Worm (Caenorhabditis elegans) whole organism, late embryonic: ENCODE data around the gene him-18.

Experiments
- C08G9.2 ChIP-seq: sonication (generic microtip); optimal IDR thresholded peaks from 2 replicates; lab custom pipeline; 2016; ENCODE audit warnings: mild to moderate bottlenecking, missing genetic modification characterization, moderate library complexity, missing compliant biosample characterization
- K02D7.2 ChIP-seq: sonication (generic microtip); optimal IDR thresholded peaks from 2 replicates; lab custom pipeline; 2017; ENCODE audit warnings: mild to moderate bottlenecking, missing genetic modification characterization, missing compliant biosample characterization
- K09A11.1 ChIP-seq: sonication (generic microtip); optimal IDR thresholded peaks from 2 replicates; lab custom pipeline; 2017; ENCODE audit warnings: antibody characterized with exemption, mild to moderate bottlenecking, missing genetic modification characterization, missing compliant biosample characterization; ENCODE audit not compliant: insufficient read depth
- T23F11.4 ChIP-seq: fragments of 200-800 bp; sonication (Bioruptor generic); optimal IDR thresholded peaks from 2 replicates; lab custom pipeline; 2018; ENCODE audit warnings: mild to moderate bottlenecking, missing genetic modification characterization, missing compliant biosample characterization
- Y22D7AL.16 ChIP-seq: sonication (generic microtip); optimal IDR thresholded peaks from 2 replicates; lab custom pipeline; 2016; ENCODE audit warnings: missing genetic modification characterization, missing compliant biosample characterization
- ceh-2 ChIP-seq: sonication (generic microtip); optimal IDR thresholded peaks from 2 replicates; lab custom pipeline; 2016; ENCODE audit warnings: missing genotype, missing genetic modification characterization, missing compliant biosample characterization
- ceh-24 ChIP-seq: sonication (generic microtip); optimal IDR thresholded peaks from 2 replicates; lab custom pipeline; 2016; ENCODE audit warnings: mild to moderate bottlenecking, missing genetic modification characterization, missing compliant biosample characterization
- ceh-34 ChIP-seq: sonication (generic microtip); optimal IDR thresholded peaks from 2 replicates; lab custom pipeline; 2016; ENCODE audit warnings: mild to moderate bottlenecking, missing genetic modification characterization, missing compliant biosample characterization
- ceh-45 ChIP-seq: fragments of 200-800 bp; sonication (Bioruptor generic); IDR thresholded peaks from 2 replicates; pipeline ENCODE4 v1.3.6; 2022; ENCODE audit warnings: missing genetic modification reagents, missing genetic modification characterization, missing compliant biosample characterization
- ceh-48 ChIP-seq: sonication (generic microtip); optimal IDR thresholded peaks from 2 replicates; lab custom pipeline; 2016; ENCODE audit warnings: missing genetic modification characterization, inconsistent platforms, missing compliant biosample characterization
- ceh-6 ChIP-seq: fragments of 200-800 bp; sonication (Bioruptor generic); optimal IDR thresholded peaks from 2 replicates; lab custom pipeline; 2018; ENCODE audit warnings: mild to moderate bottlenecking, missing genetic modification characterization, missing compliant biosample characterization
- dmd-4 ChIP-seq: sonication (generic microtip); optimal IDR thresholded peaks from 2 replicates; lab custom pipeline; 2016; ENCODE audit warnings: borderline replicate concordance, missing genetic modification characterization, missing compliant biosample characterization
- dve-1 ChIP-seq: sonication (generic microtip); optimal IDR thresholded peaks from 2 replicates; lab custom pipeline; 2017; ENCODE audit warnings: antibody characterized with exemption, mild to moderate bottlenecking, missing genetic modification characterization, missing compliant biosample characterization
- elt-2 ChIP-seq: sonication (generic microtip); optimal IDR thresholded peaks from 2 replicates; lab custom pipeline; 2016; ENCODE audit warnings: missing genetic modification reagents, missing genetic modification characterization, missing compliant biosample characterization
- elt-4 ChIP-seq: sonication (generic microtip); optimal IDR thresholded peaks from 2 replicates; lab custom pipeline; 2016; ENCODE audit warnings: missing genetic modification characterization, missing compliant biosample characterization
- ets-4 ChIP-seq: sonication (generic microtip); optimal IDR thresholded peaks from 2 replicates; lab custom pipeline; 2016; ENCODE audit warnings: missing genetic modification characterization, missing compliant biosample characterization
- fax-1 ChIP-seq: sonication (generic microtip); optimal IDR thresholded peaks from 2 replicates; lab custom pipeline; 2016; ENCODE audit warnings: missing genotype, missing genetic modification characterization, missing compliant biosample characterization
- fkh-6 ChIP-seq: sonication (generic microtip); optimal IDR thresholded peaks from 2 replicates; lab custom pipeline; 2016; ENCODE audit warnings: missing genetic modification characterization, missing compliant biosample characterization
- hlh-6 ChIP-seq: sonication (generic microtip); optimal IDR thresholded peaks from 2 replicates; lab custom pipeline; 2016; ENCODE audit warnings: missing genotype, missing genetic modification characterization, missing compliant biosample characterization
- hlh-8 ChIP-seq: sonication (generic microtip); optimal IDR thresholded peaks from 2 replicates; lab custom pipeline; 2016; ENCODE audit warnings: missing genotype, missing genetic modification characterization, missing compliant biosample characterization
- lin-11 ChIP-seq: fragments of 200-800 bp; sonication (Bioruptor generic); optimal IDR thresholded peaks from 2 replicates; lab custom pipeline; 2018; ENCODE audit warnings: mild to moderate bottlenecking, missing genetic modification characterization, missing compliant biosample characterization
- madf-2 ChIP-seq: sonication (generic microtip); optimal IDR thresholded peaks from 2 replicates; lab custom pipeline; 2017; ENCODE audit warnings: missing genetic modification characterization, missing compliant biosample characterization
- mec-3 ChIP-seq: sonication (generic microtip); optimal IDR thresholded peaks from 2 replicates; lab custom pipeline; 2016; ENCODE audit warnings: borderline replicate concordance, missing genetic modification characterization, missing compliant biosample characterization
- nfya-1 ChIP-seq: sonication (generic microtip); optimal IDR thresholded peaks from 2 replicates; lab custom pipeline; 2017; ENCODE audit warnings: missing genetic modification characterization, mild to moderate bottlenecking, missing compliant biosample characterization, antibody characterized with exemption, moderate library complexity
- nhr-11 ChIP-seq: fragments of 150-350 bp; optimal IDR thresholded peaks from 2 replicates; lab custom pipeline; 2014; ENCODE audit warnings: missing biosample characterization, missing genetic modification characterization
- pat-9 ChIP-seq: fragments of 200-800 bp; sonication (Bioruptor generic); optimal IDR thresholded peaks from 2 replicates; lab custom pipeline; 2018; ENCODE audit warnings: mild to moderate bottlenecking, missing genetic modification characterization, moderate library complexity, missing compliant biosample characterization
- pax-1 ChIP-seq: fragments of 150-350 bp; optimal IDR thresholded peaks from 2 replicates; lab custom pipeline; 2014; ENCODE audit warnings: missing biosample characterization, missing genetic modification characterization
- pha-2 ChIP-seq: sonication (generic microtip); optimal IDR thresholded peaks from 2 replicates; lab custom pipeline; 2017; ENCODE audit warnings: mild to moderate bottlenecking, missing genetic modification characterization, missing compliant biosample characterization
- pqm-1 ChIP-seq: sonication (generic microtip); optimal IDR thresholded peaks from 2 replicates; lab custom pipeline; 2016; ENCODE audit warnings: missing genetic modification characterization, missing compliant biosample characterization
- ref-2 ChIP-seq: sonication (generic microtip); optimal IDR thresholded peaks from 2 replicates; lab custom pipeline; 2016; ENCODE audit warnings: missing genetic modification characterization, missing compliant biosample characterization
- sox-4 ChIP-seq: sonication (generic microtip); optimal IDR thresholded peaks from 2 replicates; lab custom pipeline; 2017; ENCODE audit warnings: mild to moderate bottlenecking, missing genetic modification characterization, inconsistent platforms, missing compliant biosample characterization
- syd-9 ChIP-seq: sonication (generic microtip); optimal IDR thresholded peaks from 2 replicates; lab custom pipeline; 2016; ENCODE audit warnings: mild to moderate bottlenecking, missing genetic modification characterization, moderate library complexity, missing compliant biosample characterization
- tbx-7 ChIP-seq: sonication (generic microtip); optimal IDR thresholded peaks from 2 replicates; lab custom pipeline; 2016; ENCODE audit warnings: missing genotype, missing genetic modification characterization, missing compliant biosample characterization
- ttx-3 ChIP-seq: sonication (generic microtip); optimal IDR thresholded peaks from 2 replicates; lab custom pipeline; 2016; ENCODE audit warnings: missing genetic modification reagents, missing genetic modification characterization, missing compliant biosample characterization
- unc-3 ChIP-seq, 2 experiments: fragments of 200-800 bp in 1 of 2; sonication (Bioruptor generic) in 1 of 2; sonication (generic microtip) in 1 of 2; conservative IDR thresholded peaks in 1 of 2; optimal IDR thresholded peaks in 1 of 2; 2 replicates each; pipeline versions ENCODE4 v1.3.6 to Lab custom; 2016 to 2022; ENCODE audit warnings: missing compliant biosample characterization in 2 of 2, missing genetic modification characterization in 2 of 2, missing genetic modification reagents in 1 of 2
- unc-42 ChIP-seq: sonication (generic microtip); optimal IDR thresholded peaks from 2 replicates; lab custom pipeline; 2016; ENCODE audit warnings: missing genotype, missing genetic modification characterization, missing compliant biosample characterization
- zip-5 ChIP-seq: sonication (generic microtip); optimal IDR thresholded peaks from 2 replicates; lab custom pipeline; 2016; ENCODE audit warnings: missing genetic modification characterization, missing compliant biosample characterization
- ztf-16 ChIP-seq: sonication (generic microtip); optimal IDR thresholded peaks from 2 replicates; lab custom pipeline; 2017; ENCODE audit warnings: missing genetic modification characterization, missing compliant biosample characterization

him-18 gene

DNA sequence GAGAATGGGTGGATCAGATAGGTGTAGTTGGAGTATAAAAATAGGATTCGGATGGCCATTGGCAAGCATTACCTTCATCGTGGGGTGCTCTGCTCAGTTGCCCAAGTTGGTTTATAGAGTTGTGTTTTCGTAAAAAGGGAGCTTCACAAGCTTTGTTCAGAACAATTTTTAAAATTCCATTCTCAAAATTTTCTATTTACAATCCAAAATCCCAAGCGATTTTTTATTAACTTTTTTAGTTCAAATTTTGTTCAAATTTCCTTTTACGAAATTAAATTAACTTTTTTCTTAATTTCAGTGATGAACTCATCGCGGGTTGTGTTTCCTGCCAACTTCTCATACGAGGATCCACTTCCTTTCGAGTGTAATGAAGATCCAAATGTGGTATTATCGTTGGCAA is 37.5 kb downstream of the him-18 start, which contains the start of gene srg-10:
TSS of gene srg-10 (plus strand) at position 301 of the 400 bp plus-strand sequence.
- no peak for TF ChIP-seq sox-4 (tag; lab: Kevin White, UChicago)
- TF ChIP-seq pha-2 (tag; lab: Kevin White, UChicago), result no peak
- TF ChIP-seq zip-5 (tag; lab: Kevin White, UChicago), result no peak
- no peak for TF ChIP-seq madf-2 (tag; lab: Kevin White, UChicago)
- no peak for TF ChIP-seq syd-9 (tag; lab: Kevin White, UChicago)
- TF ChIP-seq lin-11, result no peak
- no peak for TF ChIP-seq dmd-4 (tag; lab: Kevin White, UChicago)
- no peak for TF ChIP-seq ceh-34 (tag; lab: Kevin White, UChicago)
- no peak for TF ChIP-seq K09A11.1 (tag; lab: Kevin White, UChicago)
- no peak for TF ChIP-seq ceh-48 (tag; lab: Kevin White, UChicago)
- no peak for TF ChIP-seq elt-4
- TF ChIP-seq C08G9.2 (tag; lab: Kevin White, UChicago), result no peak
- no peak for TF ChIP-seq tbx-7
- no peak for TF ChIP-seq ztf-16 (tag; lab: Kevin White, UChicago)
- no peak for TF ChIP-seq unc-42 (tag; lab: Kevin White, UChicago)
- no peak for TF ChIP-seq dve-1 (tag; lab: Kevin White, UChicago)
- no peak for TF ChIP-seq nfya-1
- no peak for TF ChIP-seq hlh-8

DNA sequence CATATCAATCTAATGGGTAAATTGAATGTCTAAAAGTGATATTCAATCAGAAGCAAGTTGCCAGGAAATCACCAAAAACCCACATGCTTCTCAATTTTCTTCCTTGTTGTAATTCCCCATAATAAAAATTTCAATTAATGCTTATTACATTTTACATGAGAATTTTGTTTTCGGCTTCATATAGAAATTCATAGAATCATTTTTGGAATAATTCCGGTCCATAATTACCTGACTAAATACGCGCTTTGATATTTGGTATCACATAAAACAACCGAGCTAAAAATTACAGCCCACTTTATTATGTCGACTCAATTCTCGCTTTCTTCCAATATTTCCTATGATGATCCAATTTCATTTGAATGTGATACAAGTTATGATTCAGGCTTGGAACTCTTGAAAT is 43.0 kb downstream of the him-18 start, which contains the start of gene srg-13:
TSS of gene srg-13 (plus strand) at position 301 of the 400 bp plus-strand sequence.
- TF ChIP-seq fax-1 (tag; lab: Kevin White, UChicago) (no peak), ref-2 (tag; lab: Kevin White, UChicago) (no peak), K02D7.2 (tag; lab: Kevin White, UChicago) (no peak), dmd-4 (tag; lab: Kevin White, UChicago) (no peak), ceh-2 (no peak), Y22D7AL.16 (no peak), tbx-7 (no peak), nhr-11 (no peak)
- TF ChIP-seq, all 69 proteins: peak for 0

DNA sequence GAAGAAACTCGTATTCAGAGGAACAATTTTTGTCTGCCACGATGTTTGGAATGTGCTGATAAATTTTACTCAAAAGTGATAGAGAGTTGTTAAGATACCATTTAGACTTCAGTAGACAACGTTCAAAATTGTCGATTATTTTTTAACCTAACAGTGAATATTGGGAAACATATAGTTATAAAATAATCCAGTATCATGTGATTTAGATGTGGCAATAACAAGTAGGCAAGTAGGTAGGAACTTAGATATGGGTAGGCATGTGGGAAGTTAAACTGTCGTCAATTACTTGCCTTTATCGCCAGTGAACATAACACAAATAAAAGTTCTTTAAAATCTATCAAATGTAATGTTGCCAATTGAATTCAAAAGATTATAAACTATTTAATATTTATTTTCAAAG is 43.5 kb downstream of the him-18 start, which contains the start of gene T23F11.11:
TSS of gene T23F11.11 (minus strand) at position 101 of the 400 bp plus-strand sequence.
- TF ChIP-seq pha-2 (tag; lab: Kevin White, UChicago), result no peak
- TF ChIP-seq pat-9 (tag; lab: Kevin White, UChicago), result no peak
- TF ChIP-seq hlh-6 (tag; lab: Kevin White, UChicago), result no peak
- no peak for TF ChIP-seq mec-3 (tag; lab: Kevin White, UChicago)
- TF ChIP-seq fax-1 (tag; lab: Kevin White, UChicago), result no peak
- TF ChIP-seq lin-11, result no peak
- TF ChIP-seq tbx-7, result no peak
- no peak for TF ChIP-seq ceh-24
- TF ChIP-seq zip-5 (tag; lab: Kevin White, UChicago), result no peak
- no peak for TF ChIP-seq nhr-11
- TF ChIP-seq K09A11.1 (tag; lab: Kevin White, UChicago), result no peak
- no peak for TF ChIP-seq ets-4 (tag; lab: Kevin White, UChicago)
- TF ChIP-seq ceh-2, result no peak
- TF ChIP-seq ceh-6, result no peak
- no peak for TF ChIP-seq unc-3 (GFP tag; conservative IDR thresholded peaks at IDR 0.05; lab: Robert Waterston, UW)
- no peak for TF ChIP-seq unc-3 (tag; optimal IDR thresholded peaks at IDR 0.05; lab: Kevin White, UChicago)
- TF ChIP-seq dve-1 (tag; lab: Kevin White, UChicago), result no peak
- no peak for TF ChIP-seq fkh-6 (tag; lab: Kevin White, UChicago)
- TF ChIP-seq ceh-45 (GFP tag; lab: Robert Waterston, UW), result no peak
- TF ChIP-seq pax-1, result no peak
- TF ChIP-seq, all 69 proteins: peak for 0

DNA sequence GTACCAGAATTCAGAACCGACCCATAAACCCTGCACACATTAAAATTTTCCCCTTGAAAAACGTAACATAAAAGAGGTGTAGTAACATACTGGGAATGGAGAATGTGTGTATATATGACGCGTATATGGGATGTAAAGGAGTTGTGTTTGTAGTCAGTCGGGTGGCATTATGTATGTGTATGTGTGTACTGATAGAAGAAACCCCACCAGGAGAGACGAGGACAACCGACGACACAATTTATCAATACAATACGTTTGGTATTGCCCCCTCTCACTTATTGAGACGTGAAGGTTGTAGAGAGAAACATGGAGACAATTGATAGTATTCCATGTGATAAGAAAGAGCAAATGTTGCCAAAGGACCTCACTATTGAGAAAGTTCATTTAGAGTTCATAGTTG is 46.9 kb downstream of the him-18 start:
- TF ChIP-seq elt-2 (tag; lab: Kevin White, UChicago) (peak; percentile 35), lin-11 (no peak), ttx-3 (tag; lab: Kevin White, UChicago) (no peak), unc-3 (GFP tag; conservative IDR thresholded peaks at IDR 0.05; lab: Robert Waterston, UW) (no peak), unc-3 (tag; optimal IDR thresholded peaks at IDR 0.05; lab: Kevin White, UChicago) (no peak), syd-9 (tag; lab: Kevin White, UChicago) (no peak), T23F11.4 (GFP tag; lab: Kevin White, UChicago) (peak; percentile 7), pqm-1 (tag; lab: Kevin White, UChicago) (no peak)
